Worm (Caenorhabditis elegans): ENCODE measurements around the gene Y59C2A.3.

Y59C2A.3 gene

ce11 chrII:2225608-2226007, 5.9 kb upstream of the Y59C2A.3 start, which contains the start of gene F54A3.5:
TSS of gene F54A3.5 (minus strand) at chrII:2225708.
- TF ChIP-seq F13C5.2 (tag; optimal IDR thresholded peaks at IDR 0.05) (no peak), scrt-1 (GFP tag; IDR thresholded peaks at IDR 0.05) (no peak), tra-4 (tag; optimal IDR thresholded peaks at IDR 0.05) (no peak), tbx-11 (GFP tag; IDR thresholded peaks at IDR 0.05) (no peak), flt-1 (GFP tag; IDR thresholded peaks at IDR 0.05) (no peak)

ce11 chrII:2223467-2223866, 3.7 kb upstream of the Y59C2A.3 start, which contains the start of gene cbs-2:
TSS of gene cbs-2 (minus strand) at chrII:2223567.
- no peak for TF ChIP-seq tbx-11 (GFP tag; IDR thresholded peaks at IDR 0.05)
- no peak for TF ChIP-seq hmg-4 (GFP tag; optimal IDR thresholded peaks at IDR 0.05)
- TF ChIP-seq tra-4 (tag; optimal IDR thresholded peaks at IDR 0.05) = no peak
- TF ChIP-seq hmbx-1 (tag; optimal IDR thresholded peaks at IDR 0.05) = no peak
- TF ChIP-seq F13C5.2 (tag; optimal IDR thresholded peaks at IDR 0.05) = no peak
- no peak for TF ChIP-seq hnd-1 (tag; optimal IDR thresholded peaks at IDR 0.05)
- TF ChIP-seq pes-1 (GFP tag; IDR thresholded peaks at IDR 0.05) = no peak
- no peak for TF ChIP-seq B0310.2 (tag; optimal IDR thresholded peaks at IDR 0.05)
- no peak for TF ChIP-seq sea-1 (GFP tag; conservative IDR thresholded peaks at IDR 0.05)
- TF ChIP-seq ceh-36 (tag; optimal IDR thresholded peaks at IDR 0.05) = no peak
- TF ChIP-seq aly-1 (tag; optimal IDR thresholded peaks at IDR 0.05) = no peak
- no peak for TF ChIP-seq ets-7 (tag; optimal IDR thresholded peaks at IDR 0.05)
- TF ChIP-seq flt-1 (GFP tag; IDR thresholded peaks at IDR 0.05) = no peak
- no peak for TF ChIP-seq ama-1 (optimal IDR thresholded peaks at IDR 0.05)
- no peak for TF ChIP-seq scrt-1 (GFP tag; IDR thresholded peaks at IDR 0.05)
- no peak for TF ChIP-seq ceh-13 (GFP tag; optimal IDR thresholded peaks at IDR 0.05)

- TF ChIP-seq flt-1 (GFP tag; IDR thresholded peaks at IDR 0.05) = no peak
- no peak for TF ChIP-seq B0310.2 (tag; optimal IDR thresholded peaks at IDR 0.05)
- TF ChIP-seq hmbx-1 (tag; optimal IDR thresholded peaks at IDR 0.05) = no peak
- no peak for TF ChIP-seq tbx-11 (GFP tag; IDR thresholded peaks at IDR 0.05)
- no peak for TF ChIP-seq F13C5.2 (tag; optimal IDR thresholded peaks at IDR 0.05)
- TF ChIP-seq ceh-13 (GFP tag; optimal IDR thresholded peaks at IDR 0.05) = no peak
- TF ChIP-seq aly-1 (tag; optimal IDR thresholded peaks at IDR 0.05) = no peak
- TF ChIP-seq sea-1 (GFP tag; conservative IDR thresholded peaks at IDR 0.05) = no peak
- no peak for TF ChIP-seq tra-4 (tag; optimal IDR thresholded peaks at IDR 0.05)
- TF ChIP-seq scrt-1 (GFP tag; IDR thresholded peaks at IDR 0.05) = no peak
- TF ChIP-seq ama-1 (optimal IDR thresholded peaks at IDR 0.05) = no peak
- no peak for TF ChIP-seq ets-7 (tag; optimal IDR thresholded peaks at IDR 0.05)
- no peak for TF ChIP-seq ceh-36 (tag; optimal IDR thresholded peaks at IDR 0.05)
- no peak for TF ChIP-seq hnd-1 (tag; optimal IDR thresholded peaks at IDR 0.05)
- TF ChIP-seq pes-1 (GFP tag; IDR thresholded peaks at IDR 0.05) = no peak
- TF ChIP-seq tbx-37 (GFP tag; conservative IDR thresholded peaks at IDR 0.05) = no peak
- no peak for TF ChIP-seq hmg-4 (GFP tag; optimal IDR thresholded peaks at IDR 0.05)
These were observed 1.6 kb upstream of the Y59C2A.3 start for ce11 chrII:2221196-2221896.

- TF ChIP-seq scrt-1 (GFP tag; IDR thresholded peaks at IDR 0.05) (no peak), flt-1 (GFP tag; IDR thresholded peaks at IDR 0.05) (no peak), pes-1 (GFP tag; IDR thresholded peaks at IDR 0.05) (no peak), ama-1 (optimal IDR thresholded peaks at IDR 0.05) (no peak), B0310.2 (tag; optimal IDR thresholded peaks at IDR 0.05) (no peak), ets-7 (tag; optimal IDR thresholded peaks at IDR 0.05) (no peak), tbx-11 (GFP tag; IDR thresholded peaks at IDR 0.05) (no peak), aly-1 (tag; optimal IDR thresholded peaks at IDR 0.05) (no peak), hmbx-1 (tag; optimal IDR thresholded peaks at IDR 0.05) (no peak), ceh-36 (tag; optimal IDR thresholded peaks at IDR 0.05) (no peak), tbx-37 (GFP tag; conservative IDR thresholded peaks at IDR 0.05) (no peak), F13C5.2 (tag; optimal IDR thresholded peaks at IDR 0.05) (no peak), tra-4 (tag; optimal IDR thresholded peaks at IDR 0.05) (no peak), sea-1 (GFP tag; conservative IDR thresholded peaks at IDR 0.05) (no peak), hnd-1 (tag; optimal IDR thresholded peaks at IDR 0.05) (no peak)
These were observed 2.6 kb downstream of the Y59C2A.3 start for ce11 chrII:2216940-2217664.

- no peak for TF ChIP-seq sea-1 (GFP tag; conservative IDR thresholded peaks at IDR 0.05)
- no peak for TF ChIP-seq tbx-11 (GFP tag; IDR thresholded peaks at IDR 0.05)
- TF ChIP-seq B0310.2 (tag; optimal IDR thresholded peaks at IDR 0.05) = no peak
- TF ChIP-seq hmg-4 (GFP tag; optimal IDR thresholded peaks at IDR 0.05) = no peak
- no peak for TF ChIP-seq flt-1 (GFP tag; IDR thresholded peaks at IDR 0.05)
- no peak for TF ChIP-seq tra-4 (tag; optimal IDR thresholded peaks at IDR 0.05)
- TF ChIP-seq ama-1 (optimal IDR thresholded peaks at IDR 0.05) = no peak
- TF ChIP-seq ceh-13 (GFP tag; optimal IDR thresholded peaks at IDR 0.05) = no peak
- no peak for TF ChIP-seq ets-7 (tag; optimal IDR thresholded peaks at IDR 0.05)
- no peak for TF ChIP-seq hmbx-1 (tag; optimal IDR thresholded peaks at IDR 0.05)
- TF ChIP-seq scrt-1 (GFP tag; IDR thresholded peaks at IDR 0.05) = no peak
- no peak for TF ChIP-seq ceh-36 (tag; optimal IDR thresholded peaks at IDR 0.05)
These were observed 4.2 kb downstream of the Y59C2A.3 start for ce11 chrII:2215512-2215911.

ce11 chrII:2207812-2208211, 11.9 kb downstream of the Y59C2A.3 start, which contains the start of gene Y59C2A.1:
TSS of gene Y59C2A.1 (plus strand) at chrII:2208112.
- no peak for TF ChIP-seq B0310.2 (tag; optimal IDR thresholded peaks at IDR 0.05)
- no peak for TF ChIP-seq tbx-37 (GFP tag; conservative IDR thresholded peaks at IDR 0.05)
- no peak for TF ChIP-seq ceh-13 (GFP tag; optimal IDR thresholded peaks at IDR 0.05)
- no peak for TF ChIP-seq F13C5.2 (tag; optimal IDR thresholded peaks at IDR 0.05)
- TF ChIP-seq scrt-1 (GFP tag; IDR thresholded peaks at IDR 0.05) = no peak
- TF ChIP-seq hnd-1 (tag; optimal IDR thresholded peaks at IDR 0.05) = no peak
- no peak for TF ChIP-seq hmbx-1 (tag; optimal IDR thresholded peaks at IDR 0.05)
- no peak for TF ChIP-seq sea-1 (GFP tag; conservative IDR thresholded peaks at IDR 0.05)
- no peak for TF ChIP-seq ama-1 (optimal IDR thresholded peaks at IDR 0.05)
- no peak for TF ChIP-seq aly-1 (tag; optimal IDR thresholded peaks at IDR 0.05)
- TF ChIP-seq flt-1 (GFP tag; IDR thresholded peaks at IDR 0.05) = no peak
